Fruit fly (Drosophila melanogaster): ENCODE data around the gene CG32655.

The CG32655 gene

DNA sequence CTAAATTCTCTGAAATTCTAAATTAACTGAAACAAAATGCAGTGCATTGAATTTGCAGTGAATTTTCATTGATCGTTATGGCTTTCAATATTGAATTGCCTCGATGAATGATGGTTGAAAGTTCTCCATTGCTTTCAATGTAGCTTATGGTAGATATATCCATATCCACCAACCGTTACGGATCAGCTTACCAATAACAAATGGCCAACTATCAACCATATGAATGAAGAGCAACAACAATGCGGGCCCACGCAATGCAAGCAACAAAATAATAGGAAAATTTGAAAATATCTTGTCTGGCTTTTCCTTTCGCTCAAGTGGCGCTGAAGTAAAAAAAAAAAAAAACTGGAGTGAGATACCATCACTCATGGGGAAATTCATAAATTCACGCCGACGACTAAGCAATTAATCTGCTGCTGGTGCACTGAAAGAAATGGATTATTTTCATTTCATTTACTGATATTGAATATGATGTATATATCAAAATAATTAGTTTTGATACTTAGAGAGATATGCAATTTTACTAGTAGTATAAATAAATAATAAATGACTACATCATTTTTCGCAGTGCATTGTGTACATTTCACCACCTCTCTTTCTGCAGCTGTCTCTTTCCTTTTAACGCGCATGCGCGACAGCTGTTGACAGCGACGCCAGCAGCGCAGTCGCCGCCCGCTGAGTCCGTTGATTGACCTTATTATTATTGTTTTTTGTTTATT, 33.6 kb downstream of the CG32655 start (continued):
- TF ChIP-seq Blimp-1 (GFP tag; optimal IDR thresholded peaks at IDR 0.05), result peak; percentile 88
- TF ChIP-seq gce (GFP tag; IDR thresholded peaks at IDR 0.05), result peak; percentile 66; the same call in 1 of the 3 replicates
- peak; percentile 64 for TF ChIP-seq Nf-YA (GFP tag; IDR thresholded peaks at IDR 0.05)
- TF ChIP-seq ci (GFP tag; IDR thresholded peaks at IDR 0.05), result peak; percentile 91
- peak; percentile 93 for TF ChIP-seq dmrt11E (tag; optimal IDR thresholded peaks at IDR 0.05)
- TF ChIP-seq Hmx (GFP tag; optimal IDR thresholded peaks at IDR 0.05), result no peak
- no peak for TF ChIP-seq CG11398 (GFP tag; optimal IDR thresholded peaks at IDR 0.05)
- peak; percentile 33 for TF ChIP-seq CG10565 (GFP tag; optimal IDR thresholded peaks at IDR 0.05)
- peak; percentile 29 for TF ChIP-seq CG31388 (GFP tag; optimal IDR thresholded peaks at IDR 0.05)
- peak; percentile 64 for TF ChIP-seq CG7271 (tag; optimal IDR thresholded peaks at IDR 0.05)
- TF ChIP-seq rib (GFP tag; IDR thresholded peaks at IDR 0.05), result no peak
- TF ChIP-seq CG12391 (tag; optimal IDR thresholded peaks at IDR 0.05), result peak; percentile 84
- peak; percentile 80 for TF ChIP-seq CG30403 (GFP tag; optimal IDR thresholded peaks at IDR 0.05)
- TF ChIP-seq usp (GFP tag; optimal IDR thresholded peaks at IDR 0.05), result no peak
- TF ChIP-seq ato (GFP tag; IDR thresholded peaks at IDR 0.05; ENCODE audit: partially characterized antibody), result no peak
- peak; percentile 67 for TF ChIP-seq Abd-B (GFP tag; optimal IDR thresholded peaks at IDR 0.05)
- no peak for TF ChIP-seq CG13624 (GFP tag; optimal IDR thresholded peaks at IDR 0.05)
- peak; percentile 77 for TF ChIP-seq HLH3B (GFP tag; IDR thresholded peaks at IDR 0.05)
- TF ChIP-seq row (GFP tag; IDR thresholded peaks at IDR 0.05), result peak; percentile 83
- peak in 1 of 3 experiments; percentile 69 for TF ChIP-seq Stat92E (GFP tag; optimal IDR thresholded peaks at IDR 0.05)
- no peak for TF ChIP-seq lbe (GFP tag; optimal IDR thresholded peaks at IDR 0.05)
- peak; percentile 67 for TF ChIP-seq ind (GFP tag; optimal IDR thresholded peaks at IDR 0.05)
- TF ChIP-seq NfI (GFP tag; optimal IDR thresholded peaks at IDR 0.05), result peak; percentile 35
- TF ChIP-seq BEAF-32 (GFP tag; optimal IDR thresholded peaks at IDR 0.05), result no peak
- peak; percentile 42 for TF ChIP-seq CG8281 (tag; optimal IDR thresholded peaks at IDR 0.05)
- peak; percentile 14 for TF ChIP-seq CG18011 (GFP tag; optimal IDR thresholded peaks at IDR 0.05)
- TF ChIP-seq crp (GFP tag; optimal IDR thresholded peaks at IDR 0.05), result peak in 1 of 2 experiments; percentile 65
- TF ChIP-seq CG12942 (GFP tag; optimal IDR thresholded peaks at IDR 0.05), result peak; percentile 63
- TF ChIP-seq CG17912 (GFP tag; optimal IDR thresholded peaks at IDR 0.05), result no peak
- TF ChIP-seq CG3407 (GFP tag; optimal IDR thresholded peaks at IDR 0.05), result peak; percentile 82
- TF ChIP-seq gsb-n (tag; optimal IDR thresholded peaks at IDR 0.05), result peak; percentile 88
- TF ChIP-seq CG10654 (GFP tag; optimal IDR thresholded peaks at IDR 0.05), result peak; percentile 77
- TF ChIP-seq HLH4C (GFP tag; IDR thresholded peaks at IDR 0.05; ENCODE audit: partially characterized antibody), result no peak
- peak; percentile 90 for TF ChIP-seq zf30C (GFP tag; optimal IDR thresholded peaks at IDR 0.05)
- peak; percentile 29 for TF ChIP-seq Deaf1 (tag; optimal IDR thresholded peaks at IDR 0.05)
- peak; percentile 83 for TF ChIP-seq chm (GFP tag; IDR thresholded peaks at IDR 0.05)
- peak; percentile 92 for TF ChIP-seq zfh1 (GFP tag; IDR thresholded peaks at IDR 0.05)
- TF ChIP-seq Hand (GFP tag; optimal IDR thresholded peaks at IDR 0.05), result no peak
- TF ChIP-seq al (GFP tag; IDR thresholded peaks at IDR 0.05), result no peak
- TF ChIP-seq phol (tag; optimal IDR thresholded peaks at IDR 0.05), result peak; percentile 89
- TF ChIP-seq Opbp (GFP tag; IDR thresholded peaks at IDR 0.05; ENCODE audit: partially characterized antibody), result no peak
- TF ChIP-seq dan (GFP tag; IDR thresholded peaks at IDR 0.05), result no peak; the same call in 1 of the 2 replicates
- no peak for TF ChIP-seq her (GFP tag; optimal IDR thresholded peaks at IDR 0.05)
- TF ChIP-seq D19B (GFP tag; optimal IDR thresholded peaks at IDR 0.05), result no peak
- TF ChIP-seq Dbx (GFP tag; IDR thresholded peaks at IDR 0.05), result 0 out of 3 replicates have a peak, but pooled peaks have one; percentile 39
- peak; percentile 80 for TF ChIP-seq CG7839 (tag; optimal IDR thresholded peaks at IDR 0.05)
- no peak for TF ChIP-seq abd-A (tag; optimal IDR thresholded peaks at IDR 0.05)
- peak; percentile 38 for TF ChIP-seq grn (GFP tag; optimal IDR thresholded peaks at IDR 0.05)
- no peak for TF ChIP-seq aop (GFP tag; IDR thresholded peaks at IDR 0.05)

Data from whole organism, embryonic.